Fruit fly (Drosophila melanogaster) whole organism, prepupa: ENCODE measurements around the gene CG43390.

Experiments used
- CG11902 ChIP-seq: fragments of 200-800 bp; sonication (Bioruptor generic); optimal IDR thresholded peaks from 3 replicates; lab custom pipeline; 2016; ENCODE audit warnings: missing biosample characterization, missing genetic modification characterization
- CG6854 ChIP-seq: fragments of 200-800 bp; sonication (Bioruptor generic); optimal IDR thresholded peaks from 2 replicates; lab custom pipeline; 2017; ENCODE audit warnings: missing biosample characterization, mild to moderate bottlenecking, missing genetic modification characterization
- CG8119 ChIP-seq: fragments of 200-800 bp; sonication (Bioruptor generic); IDR thresholded peaks from 3 replicates; pipeline ENCODE4 v1.3.6; 2022; ENCODE audit warnings: missing biosample characterization, missing genetic modification characterization
- Hr38 ChIP-seq: sonication (Bioruptor generic); optimal IDR thresholded peaks from 2 replicates; lab custom pipeline; 2016; ENCODE audit warnings: missing biosample characterization, missing genetic modification characterization
- dsx ChIP-seq: fragments of 200-800 bp; optimal IDR thresholded peaks from 3 replicates; lab custom pipeline; 2019; ENCODE audit warnings: missing biosample characterization, mild to moderate bottlenecking, missing genetic modification characterization, moderate library complexity; ENCODE audit not compliant: poor library complexity, severe bottlenecking
- vri ChIP-seq: fragments of 200-800 bp; sonication (Bioruptor generic); optimal IDR thresholded peaks from 3 replicates; lab custom pipeline; 2016; ENCODE audit warnings: missing biosample characterization, mild to moderate bottlenecking, missing genetic modification characterization

- TF ChIP-seq CG11902 (no peak), CG8119 (GFP tag; lab: Robert Waterston, UW) (no peak), CG6854 (GFP tag; lab: Kevin White, UChicago) (no peak), Hr38 (GFP tag; lab: Kevin White, UChicago) (no peak), dsx (GFP tag; lab: Kevin White, UChicago) (peak; percentile 11), vri (no peak)
Measured at dm6 chr3L:11627819-11628483, 48.2 kb upstream of the CG43390 start, which contains the start of gene Apt1.
